Worm (Caenorhabditis elegans) whole organism, L2 larva: ENCODE results near the gene nhr-238.

Experiments used
- F13H6.1 ChIP-seq: sonication (generic microtip); optimal IDR thresholded peaks from 2 replicates; lab custom pipeline; 2016; ENCODE audit warnings: missing genetic modification characterization, missing compliant biosample characterization
- ama-1 ChIP-seq: fragments of 150-350 bp; optimal IDR thresholded peaks from 2 replicates; lab custom pipeline; 2018; ENCODE audit warnings: inconsistent platforms
- ceh-82 ChIP-seq: fragments of 150-350 bp; optimal IDR thresholded peaks from 2 replicates; lab custom pipeline; 2014; ENCODE audit warnings: missing biosample characterization, missing genetic modification characterization
- egl-27 ChIP-seq: sonication (generic microtip); optimal IDR thresholded peaks from 3 replicates; lab custom pipeline; 2017; ENCODE audit warnings: missing biosample characterization, missing genetic modification reagents, missing genetic modification characterization
- elt-3 ChIP-seq: sonication (generic microtip); optimal IDR thresholded peaks from 2 replicates; lab custom pipeline; 2017; ENCODE audit warnings: missing biosample characterization, missing genetic modification characterization
- fos-1 ChIP-seq: fragments of 150-350 bp; optimal IDR thresholded peaks from 2 replicates; lab custom pipeline; 2014; ENCODE audit warnings: missing biosample characterization, missing genetic modification characterization
- lsy-2 ChIP-seq, 2 experiments: fragments of 150-350 bp in 1 of 2; sonication (generic microtip) in 1 of 2; optimal IDR thresholded peaks; 2 replicates each; lab custom pipeline; 2014 to 2017; ENCODE audit warnings: missing biosample characterization in 2 of 2, missing genetic modification characterization in 2 of 2
- mab-5 ChIP-seq: fragments of 150-350 bp; optimal IDR thresholded peaks from 2 replicates; lab custom pipeline; 2014; ENCODE audit warnings: missing biosample characterization, missing genetic modification characterization
- nhr-10 ChIP-seq: sonication (generic microtip); optimal IDR thresholded peaks from 2 replicates; lab custom pipeline; 2017; ENCODE audit warnings: missing biosample characterization, missing genetic modification characterization
- nhr-23 ChIP-seq: fragments of 150-350 bp; optimal IDR thresholded peaks from 2 replicates; lab custom pipeline; 2014; ENCODE audit warnings: missing biosample characterization, missing genetic modification reagents, missing genetic modification characterization
- nhr-25 ChIP-seq: fragments of 150-350 bp; sonication (generic microtip); optimal IDR thresholded peaks from 3 replicates; lab custom pipeline; 2014; ENCODE audit warnings: missing biosample characterization, missing genetic modification characterization
- skn-1 ChIP-seq: sonication (generic microtip); optimal IDR thresholded peaks from 2 replicates; lab custom pipeline; 2017; ENCODE audit warnings: missing biosample characterization, missing genetic modification characterization
- snpc-4 ChIP-seq: fragments of 150-350 bp; optimal IDR thresholded peaks from 2 replicates; lab custom pipeline; 2014; ENCODE audit warnings: missing biosample characterization, missing genetic modification characterization
- unc-62 ChIP-seq: fragments of 150-350 bp; optimal IDR thresholded peaks from 2 replicates; lab custom pipeline; 2014; ENCODE audit warnings: missing biosample characterization, missing genetic modification reagents, missing genetic modification characterization

DNA sequence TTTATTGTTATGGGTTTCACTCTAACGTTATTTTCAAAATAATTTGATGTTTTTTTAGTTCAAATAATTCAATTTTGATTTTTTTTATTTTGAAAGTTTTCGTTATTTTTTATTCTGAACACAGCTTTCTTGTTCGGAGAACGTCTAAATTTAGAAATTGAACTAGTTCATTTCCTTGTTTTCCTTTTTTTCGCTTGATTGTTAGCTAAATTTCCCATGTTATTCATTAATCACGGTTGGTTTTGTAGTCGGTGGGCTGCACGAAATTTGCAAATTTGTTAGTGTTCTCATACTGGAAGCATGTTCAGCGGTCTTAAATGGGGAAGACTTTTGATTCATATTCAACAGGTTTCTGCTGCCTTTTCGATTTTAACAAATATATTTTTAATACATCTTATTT, 6.6 kb upstream of the nhr-238 start, which contains the start of gene str-222:
- no peak for TF ChIP-seq nhr-10
- no peak for TF ChIP-seq skn-1 (tag; lab: Kevin White, UChicago)
- TF ChIP-seq ama-1 (lab: Kevin White, UChicago): no peak
- no peak for TF ChIP-seq unc-62 (GFP tag; lab: Kevin White, UChicago)
- TF ChIP-seq elt-3 (tag; lab: Kevin White, UChicago): no peak
- TF ChIP-seq F13H6.1: no peak
- no peak for TF ChIP-seq egl-27 (tag; lab: Kevin White, UChicago)
- no peak for TF ChIP-seq fos-1 (tag; lab: Kevin White, UChicago)
- TF ChIP-seq lsy-2 (tag; optimal IDR thresholded peaks at IDR 0.05; lab: Kevin White, UChicago): no peak
- no peak for TF ChIP-seq snpc-4 (tag; lab: Kevin White, UChicago)
- no peak for TF ChIP-seq ceh-82 (tag; lab: Kevin White, UChicago)
- no peak for TF ChIP-seq nhr-25 (tag; lab: Kevin White, UChicago)
- no peak for TF ChIP-seq mab-5 (tag; lab: Kevin White, UChicago)
- TF ChIP-seq nhr-23 (tag; lab: Kevin White, UChicago): no peak
